Fruit fly (Drosophila melanogaster): Measurements from ENCODE around the gene Dcr-1.

The Dcr-1 gene

DNA sequence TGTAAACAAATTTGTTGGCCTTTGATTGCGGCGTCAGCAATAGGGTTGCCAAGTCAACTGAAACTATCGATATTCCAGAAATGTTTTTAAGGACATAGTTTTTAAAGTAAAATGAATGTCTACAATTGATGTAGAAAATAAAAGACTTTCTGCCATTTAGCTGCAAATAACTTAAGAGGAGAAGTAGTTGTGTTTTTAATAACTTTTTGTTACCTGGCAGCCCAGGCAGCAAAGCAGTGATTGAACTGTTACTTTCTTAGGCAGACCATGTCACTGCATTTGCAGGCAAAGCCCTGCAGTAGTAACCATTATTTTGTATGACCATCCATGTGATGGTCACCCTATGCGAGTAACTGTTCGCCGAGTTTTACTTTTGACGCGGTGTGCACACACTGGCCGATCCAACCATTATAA lies 9.7 kb upstream of the Dcr-1 start, which contains the start of the genes rumi, CG7029 and Usp12-46 (continued):
- TF ChIP-seq Med (GFP tag) (peak; percentile 98), NC2α (GFP tag; optimal IDR thresholded peaks at IDR 0.05) (peak; percentile 71), grau (tag; optimal IDR thresholded peaks at IDR 0.05) (peak; percentile 87), trh (GFP tag; optimal IDR thresholded peaks at IDR 0.05) (peak; percentile 43), Bdp1 (GFP tag; optimal IDR thresholded peaks at IDR 0.05) (peak; percentile 82), Ravus (GFP tag; IDR thresholded peaks at IDR 0.05) (peak; percentile 30), HLH3B (GFP tag; IDR thresholded peaks at IDR 0.05) (peak; percentile 81), tio (GFP tag; optimal IDR thresholded peaks at IDR 0.05) (no peak), Oaz (GFP tag; IDR thresholded peaks at IDR 0.05) (peak; percentile 77), CG18476 (GFP tag; optimal IDR thresholded peaks at IDR 0.05) (peak; percentile 81), Doc2 (GFP tag; IDR thresholded peaks at IDR 0.05) (no peak), Pdp1 (GFP tag; optimal IDR thresholded peaks at IDR 0.05) (peak; percentile 82 to 92), CG13287 (GFP tag; IDR thresholded peaks at IDR 0.05; ENCODE audit: partially characterized antibody) (peak; percentile 87), Dll (GFP tag; IDR thresholded peaks at IDR 0.05; ENCODE audit: partially characterized antibody) (peak; percentile 89), repo (GFP tag; optimal IDR thresholded peaks at IDR 0.05) (peak; percentile 88), Camta (GFP tag; optimal IDR thresholded peaks at IDR 0.05) (peak; percentile 90), Hey (tag; optimal IDR thresholded peaks at IDR 0.05) (no peak), Rfx (GFP tag; IDR thresholded peaks at IDR 0.05) (peak; percentile 89), yki (optimal IDR thresholded peaks at IDR 0.05) (no peak), zen2 (GFP tag; IDR thresholded peaks at IDR 0.05; ENCODE audit: partially characterized antibody) (peak; percentile 49; the same call in 1 of the 3 replicates), CG8290 (GFP tag; optimal IDR thresholded peaks at IDR 0.05) (peak; percentile 83), CG8290 (tag; optimal IDR thresholded peaks at IDR 0.05) (peak in 1 of 2 experiments; percentile 86), CG10267 (tag; optimal IDR thresholded peaks at IDR 0.05) (peak; percentile 80), gro (GFP tag; optimal IDR thresholded peaks at IDR 0.05) (peak; percentile 91), hth (optimal IDR thresholded peaks at IDR 0.05) (no peak), sqz (GFP tag; optimal IDR thresholded peaks at IDR 0.05) (peak; percentile 57), CG2678 (tag; optimal IDR thresholded peaks at IDR 0.05) (no peak), CG8765 (GFP tag; IDR thresholded peaks at IDR 0.05) (peak; percentile 82), Aef1 (GFP tag; IDR thresholded peaks at IDR 0.05) (peak; percentile 84), Meics (GFP tag; optimal IDR thresholded peaks at IDR 0.05) (peak; percentile 75), lilli (GFP tag; optimal IDR thresholded peaks at IDR 0.05) (peak; percentile 95), ham (GFP tag; IDR thresholded peaks at IDR 0.05) (peak; percentile 69; the same call in 1 of the 2 replicates), insv (GFP tag; optimal IDR thresholded peaks at IDR 0.05) (peak in 1 of 2 experiments; percentile 66), h (optimal IDR thresholded peaks at IDR 0.05) (no peak), Fer1 (GFP tag; optimal IDR thresholded peaks at IDR 0.05) (peak; percentile 75), CkIIα-i1 (GFP tag; IDR thresholded peaks at IDR 0.05) (no peak), gsb-n (tag; optimal IDR thresholded peaks at IDR 0.05) (no peak), CG7271 (tag; optimal IDR thresholded peaks at IDR 0.05) (peak; percentile 58), NfI (GFP tag; optimal IDR thresholded peaks at IDR 0.05) (peak; percentile 81), CG9437 (GFP tag; optimal IDR thresholded peaks at IDR 0.05) (peak; percentile 57), CG18011 (GFP tag; optimal IDR thresholded peaks at IDR 0.05) (peak; percentile 67), YL-1 (GFP tag; optimal IDR thresholded peaks at IDR 0.05) (peak; percentile 70), CG12391 (tag; optimal IDR thresholded peaks at IDR 0.05) (peak; percentile 92), CG8359 (GFP tag; optimal IDR thresholded peaks at IDR 0.05; ENCODE audit: borderline replicate concordance) (peak; percentile 32), Max (GFP tag; optimal IDR thresholded peaks at IDR 0.05) (peak; percentile 80), pros (GFP tag; optimal IDR thresholded peaks at IDR 0.05) (peak; percentile 82), hkb (optimal IDR thresholded peaks at IDR 0.05) (no peak), hkb (GFP tag; IDR thresholded peaks at IDR 0.05) (peak; percentile 79), kah (GFP tag; optimal IDR thresholded peaks at IDR 0.05) (no peak), run (tag; optimal IDR thresholded peaks at IDR 0.05) (peak; percentile 56), CG1792 (GFP tag; optimal IDR thresholded peaks at IDR 0.05) (peak; percentile 57), Bgb (GFP tag; IDR thresholded peaks at IDR 0.05; ENCODE audit: partially characterized antibody) (peak; percentile 72)
